Fruit fly (Drosophila melanogaster): Measurements from ENCODE around the gene Usp12-46.

Gene Usp12-46

DNA sequence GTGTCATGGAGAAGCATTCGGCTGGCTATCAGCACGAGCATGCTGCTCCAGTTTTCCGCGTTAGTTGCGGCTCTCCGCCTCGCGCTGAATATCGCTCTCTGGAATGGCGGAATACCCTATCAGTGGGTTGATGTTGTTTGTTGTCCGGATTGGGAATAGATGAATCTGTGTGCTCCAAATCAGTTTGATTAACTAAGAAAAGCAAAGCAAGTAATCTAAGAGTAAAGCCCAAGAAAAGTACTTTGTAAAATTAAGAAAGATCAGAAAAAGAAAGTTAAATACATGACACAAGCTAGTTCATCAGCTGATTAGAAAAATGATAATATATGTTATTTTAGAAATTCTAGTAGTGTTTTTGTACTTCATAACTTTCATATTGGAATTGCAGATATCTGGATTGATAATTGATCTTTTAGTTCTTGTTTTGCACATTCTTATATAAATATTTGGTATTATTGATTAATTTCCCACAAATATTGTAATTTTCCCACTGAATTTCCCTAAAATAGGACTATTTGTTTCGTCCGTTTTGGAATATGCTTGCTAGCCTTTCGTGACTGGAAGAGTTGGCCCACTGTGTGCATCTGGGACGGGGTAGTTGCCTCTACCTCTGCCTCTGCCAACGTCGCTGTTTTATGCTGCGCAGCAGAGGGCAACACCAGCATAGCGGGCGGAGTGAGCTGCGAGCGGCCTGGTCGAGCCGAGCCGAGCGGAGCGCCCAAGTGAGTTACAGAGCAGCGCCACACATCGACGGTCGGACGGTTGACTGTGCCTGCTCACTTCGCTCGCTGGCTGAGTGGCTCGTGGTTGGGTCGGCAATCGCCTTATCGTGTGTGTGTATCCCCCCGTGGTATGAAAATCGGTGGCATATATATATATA lies 3.4 kb downstream of the Usp12-46 start:
- TF ChIP-seq CG5204 (GFP tag; optimal IDR thresholded peaks at IDR 0.05): peak; percentile 37
- no peak for TF ChIP-seq bab1 (GFP tag; optimal IDR thresholded peaks at IDR 0.05)
- TF ChIP-seq cnc (optimal IDR thresholded peaks at IDR 0.05): no peak
- no peak for TF ChIP-seq CG14711 (tag; optimal IDR thresholded peaks at IDR 0.05)
- no peak for TF ChIP-seq CG1620 (GFP tag; optimal IDR thresholded peaks at IDR 0.05)
- no peak for TF ChIP-seq Crg-1 (GFP tag; optimal IDR thresholded peaks at IDR 0.05)
- no peak for TF ChIP-seq toe (GFP tag; optimal IDR thresholded peaks at IDR 0.05)
- TF ChIP-seq CG33017 (tag; optimal IDR thresholded peaks at IDR 0.05): peak; percentile 38
- TF ChIP-seq ovo (GFP tag; optimal IDR thresholded peaks at IDR 0.05): no peak
- no peak for TF ChIP-seq Clk (GFP tag; optimal IDR thresholded peaks at IDR 0.05)
- TF ChIP-seq tj (GFP tag; optimal IDR thresholded peaks at IDR 0.05): no peak
- TF ChIP-seq pad (GFP tag; optimal IDR thresholded peaks at IDR 0.05): no peak
- no peak for TF ChIP-seq cic (GFP tag; optimal IDR thresholded peaks at IDR 0.05)
- TF ChIP-seq CG7101 (tag; optimal IDR thresholded peaks at IDR 0.05): peak; percentile 1
- no peak for TF ChIP-seq CG12768 (GFP tag; optimal IDR thresholded peaks at IDR 0.05)
- peak; percentile 74 for TF ChIP-seq kay (GFP tag; ENCODE audit: borderline replicate concordance)
- TF ChIP-seq Mnt (GFP tag; optimal IDR thresholded peaks at IDR 0.05): peak; percentile 37
- peak; percentile 42 for TF ChIP-seq CG11617 (GFP tag; optimal IDR thresholded peaks at IDR 0.05)
- TF ChIP-seq CG7045 (GFP tag; optimal IDR thresholded peaks at IDR 0.05): no peak
- TF ChIP-seq Hr96 (GFP tag; optimal IDR thresholded peaks at IDR 0.05): peak; percentile 24

DNA sequence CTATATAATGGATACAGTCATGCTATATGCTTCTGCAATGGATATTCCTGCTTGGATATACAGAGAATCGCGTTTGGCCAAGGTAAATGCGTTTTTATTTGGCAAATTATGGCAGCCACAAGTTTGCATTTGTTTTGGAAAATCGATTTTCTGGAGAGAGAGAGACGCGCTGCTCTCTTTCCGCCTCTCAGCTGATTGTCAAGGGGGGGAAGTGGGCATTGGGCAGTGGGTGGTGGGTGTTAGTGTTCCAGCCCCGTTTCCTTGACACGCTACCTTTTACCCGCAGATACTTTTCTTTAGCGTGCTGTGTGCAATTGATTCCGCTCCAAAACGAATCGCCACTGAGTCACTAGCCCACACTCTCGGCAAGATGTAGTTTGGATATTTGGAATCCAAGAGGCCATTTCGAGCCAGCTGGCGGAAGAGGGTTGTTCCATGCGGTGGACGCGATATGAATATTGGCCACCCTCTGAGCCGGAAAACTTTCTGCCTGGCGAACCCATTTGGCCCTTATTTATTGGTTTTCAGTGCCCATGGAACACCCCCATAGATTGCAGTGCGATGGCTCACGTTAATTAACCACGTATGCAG lies 4.6 kb downstream of the Usp12-46 start:
- TF ChIP-seq Clk (GFP tag; optimal IDR thresholded peaks at IDR 0.05) (no peak), tj (GFP tag; optimal IDR thresholded peaks at IDR 0.05) (peak; percentile 42), CG11617 (GFP tag; optimal IDR thresholded peaks at IDR 0.05) (no peak), Hr96 (GFP tag; optimal IDR thresholded peaks at IDR 0.05) (no peak), CG14711 (tag; optimal IDR thresholded peaks at IDR 0.05) (no peak)

DNA sequence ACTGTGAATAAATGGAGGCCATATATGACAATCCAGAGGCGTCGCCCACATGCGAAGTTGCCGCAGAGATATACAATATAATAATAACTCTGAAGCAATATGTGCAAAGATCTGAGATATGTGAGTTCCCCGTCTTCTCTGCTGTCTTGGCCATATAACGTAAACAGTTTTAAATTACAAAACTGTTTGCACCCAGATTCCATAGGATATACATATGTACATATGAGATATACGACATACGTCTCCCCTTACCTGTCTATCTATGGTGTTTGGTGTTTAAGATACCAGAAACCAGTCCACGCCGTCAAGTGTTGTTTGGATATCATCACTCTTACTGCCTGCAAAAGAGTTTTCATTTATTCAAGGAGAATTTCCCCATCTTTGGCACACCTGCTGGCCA lies 5.6 kb downstream of the Usp12-46 start:
- no peak for TF ChIP-seq bab1 (GFP tag; optimal IDR thresholded peaks at IDR 0.05)
- TF ChIP-seq CG7101 (tag; optimal IDR thresholded peaks at IDR 0.05): no peak
- no peak for TF ChIP-seq cic (GFP tag; optimal IDR thresholded peaks at IDR 0.05)
- no peak for TF ChIP-seq Hr96 (GFP tag; optimal IDR thresholded peaks at IDR 0.05)
- no peak for TF ChIP-seq cnc (optimal IDR thresholded peaks at IDR 0.05)

DNA sequence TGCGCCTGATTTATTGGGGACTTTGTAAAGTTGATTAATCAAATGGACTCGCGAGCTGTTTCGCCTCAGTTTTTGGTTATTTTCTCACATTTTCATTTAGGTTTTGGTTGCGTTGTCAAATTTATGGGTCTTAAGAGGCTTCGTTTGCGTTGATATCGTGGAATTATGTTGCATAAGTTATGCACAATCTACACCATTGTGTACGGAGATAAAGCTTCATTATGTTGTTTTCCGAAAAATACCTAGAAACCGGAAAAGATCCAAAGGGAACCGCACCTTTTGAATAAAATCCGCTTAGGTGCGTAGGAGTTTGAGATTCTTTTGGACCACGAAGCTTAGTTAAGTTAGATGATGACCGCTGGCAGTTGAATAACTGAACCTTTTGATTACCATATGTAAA lies 6.4 kb downstream of the Usp12-46 start:
- TF ChIP-seq Mnt (GFP tag; optimal IDR thresholded peaks at IDR 0.05) (no peak), CG5204 (GFP tag; optimal IDR thresholded peaks at IDR 0.05) (no peak), Hr96 (GFP tag; optimal IDR thresholded peaks at IDR 0.05) (no peak), tj (GFP tag; optimal IDR thresholded peaks at IDR 0.05) (no peak), CG12768 (GFP tag; optimal IDR thresholded peaks at IDR 0.05) (no peak), ovo (GFP tag; optimal IDR thresholded peaks at IDR 0.05) (no peak), CG33017 (tag; optimal IDR thresholded peaks at IDR 0.05) (no peak), CG7101 (tag; optimal IDR thresholded peaks at IDR 0.05) (no peak), Crg-1 (GFP tag; optimal IDR thresholded peaks at IDR 0.05) (no peak), bab1 (GFP tag; optimal IDR thresholded peaks at IDR 0.05) (no peak), kay (GFP tag; ENCODE audit: borderline replicate concordance) (no peak)

DNA sequence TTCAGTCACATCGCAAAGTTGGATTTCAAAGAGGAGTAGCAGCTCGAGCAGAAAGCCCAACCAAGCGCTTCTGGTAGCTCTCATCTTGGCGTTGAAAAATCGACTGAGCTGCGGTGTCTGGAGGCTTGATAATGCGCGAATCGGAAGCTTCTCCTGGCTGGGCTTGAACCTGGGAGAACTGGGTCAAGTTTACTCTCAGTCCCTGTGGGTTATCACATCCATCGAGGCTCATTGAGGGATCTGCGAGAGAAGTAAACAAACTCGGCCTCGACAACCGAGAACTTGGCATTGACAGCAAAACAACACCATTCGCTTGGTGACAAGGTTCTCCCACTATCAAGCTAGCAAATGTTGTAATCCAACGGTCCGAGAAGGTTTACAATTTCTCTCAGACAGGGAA lies 10.3 kb downstream of the Usp12-46 start, which contains the start of gene Nepl13:
Nepl13 (minus strand) TSS at position 89 of the 400 bp plus-strand sequence.
- TF ChIP-seq CG12768 (GFP tag; optimal IDR thresholded peaks at IDR 0.05) (no peak), cic (GFP tag; optimal IDR thresholded peaks at IDR 0.05) (peak; percentile 46)

DNA sequence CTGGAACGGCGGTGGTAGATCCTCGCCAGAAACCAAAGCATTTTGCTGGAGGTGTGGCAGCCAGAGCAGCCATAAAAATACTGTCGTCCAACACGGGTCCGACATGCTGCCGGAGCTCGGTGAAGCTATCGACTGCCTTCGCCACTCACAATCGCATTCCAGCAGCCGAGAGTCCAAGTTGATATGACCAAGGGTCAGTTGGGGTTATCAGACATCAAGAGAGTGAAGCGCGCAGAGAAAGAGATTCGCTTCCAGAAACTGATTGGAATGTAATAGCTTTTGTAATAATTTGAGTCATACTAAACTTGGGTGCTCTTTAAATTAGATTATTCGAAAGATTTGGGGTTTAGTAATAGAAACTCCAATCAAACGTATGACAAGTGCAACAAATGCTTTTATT lies 12.9 kb downstream of the Usp12-46 start, which contains the start of gene Nepl14:
Nepl14 (minus strand) TSS at position 125 of the 400 bp plus-strand sequence.
- no peak for TF ChIP-seq CG11617 (GFP tag; optimal IDR thresholded peaks at IDR 0.05)

DNA sequence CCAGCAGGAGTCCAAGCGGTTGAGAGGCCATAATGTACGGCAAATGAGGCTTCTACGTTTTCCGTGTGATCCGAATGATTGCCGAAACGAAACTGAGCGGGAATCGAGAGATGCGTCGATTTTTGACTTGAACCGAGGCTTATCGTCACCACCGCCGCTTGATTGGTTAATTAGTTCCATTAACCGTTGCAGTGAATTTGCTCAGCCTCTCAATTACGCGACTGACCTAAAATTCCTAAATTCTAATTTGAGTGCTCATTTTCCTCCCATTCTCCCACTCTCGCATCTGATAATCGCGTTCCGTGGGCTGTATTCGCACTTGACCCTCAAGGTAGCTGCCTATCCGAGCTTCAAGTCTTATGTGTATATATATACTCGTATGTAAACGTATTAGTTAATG lies 15.4 kb downstream of the Usp12-46 start, which contains the start of gene Nepl15:
Nepl15 (minus strand) TSS at position 101 of the 400 bp plus-strand sequence.
- TF ChIP-seq cnc (optimal IDR thresholded peaks at IDR 0.05): no peak
- no peak for TF ChIP-seq CG14711 (tag; optimal IDR thresholded peaks at IDR 0.05)
- no peak for TF ChIP-seq toe (GFP tag; optimal IDR thresholded peaks at IDR 0.05)
- no peak for TF ChIP-seq ovo (GFP tag; optimal IDR thresholded peaks at IDR 0.05)
- no peak for TF ChIP-seq bab1 (GFP tag; optimal IDR thresholded peaks at IDR 0.05)
- no peak for TF ChIP-seq pad (GFP tag; optimal IDR thresholded peaks at IDR 0.05)
- no peak for TF ChIP-seq CG7045 (GFP tag; optimal IDR thresholded peaks at IDR 0.05)
- no peak for TF ChIP-seq CG1620 (GFP tag; optimal IDR thresholded peaks at IDR 0.05)
- no peak for TF ChIP-seq Clk (GFP tag; optimal IDR thresholded peaks at IDR 0.05)

Data from whole organism, adult.